Fruit fly (Drosophila melanogaster) whole organism: Measurements from ENCODE around the gene CG15387.

Experiments
- CG8478 ChIP-seq: fragments of >200 bp; optimal IDR thresholded peaks from 2 replicates; lab custom pipeline; 2018; ENCODE audit warnings: inconsistent platforms
- Dll ChIP-seq: fragments of >200 bp; optimal IDR thresholded peaks from 2 replicates; lab custom pipeline; 2017
- EcR ChIP-seq, 2 experiments: fragments of >200 bp; optimal IDR thresholded peaks; 2 replicates each; lab custom pipeline; 2017; ENCODE audit warnings: missing biosample characterization in 2 of 2, missing genetic modification characterization in 2 of 2, missing genetic modification reagents in 2 of 2
- pan ChIP-seq: fragments of >200 bp; optimal IDR thresholded peaks from 2 replicates; lab custom pipeline; 2017
- psq ChIP-seq: fragments of >200 bp; optimal IDR thresholded peaks from 2 replicates; lab custom pipeline; 2017
- usp ChIP-seq: fragments of >200 bp; optimal IDR thresholded peaks from 2 replicates; lab custom pipeline; 2017; ENCODE audit warnings: missing biosample characterization, missing genetic modification characterization, mixed read lengths

DNA sequence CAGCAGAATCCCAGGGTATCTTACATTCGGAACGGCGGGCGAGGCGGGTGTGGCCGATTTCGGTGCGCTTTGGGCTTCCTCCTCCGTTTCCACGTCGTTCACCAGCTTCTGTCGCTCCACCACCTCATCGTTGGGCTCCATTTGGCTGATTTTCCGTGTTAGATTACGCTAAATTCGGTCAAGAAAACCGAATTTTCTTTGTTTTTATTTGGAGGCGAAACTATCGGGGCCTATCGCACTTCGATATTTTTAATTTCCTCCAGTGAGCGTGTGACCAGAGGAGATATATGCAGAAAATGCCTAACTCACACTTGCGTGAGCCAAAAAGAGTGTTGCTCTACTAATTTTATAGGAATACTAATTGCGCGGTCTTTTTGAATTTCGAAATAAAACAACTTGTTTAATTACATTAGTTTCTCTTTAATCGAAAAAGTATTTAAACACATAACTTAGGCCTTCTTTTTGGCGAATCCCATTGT, 33.9 kb downstream of the CG15387 start, which contains the start of gene CG10874:
- TF ChIP-seq CG8478 (lab: Kevin White, UChicago) (no peak), psq (lab: Kevin White, UChicago) (no peak), usp (GFP tag; lab: Kevin White, UChicago) (no peak), EcR (GFP tag; optimal IDR thresholded peaks at IDR 0.05; lab: Kevin White, UChicago) (no peak), pan (lab: Kevin White, UChicago) (no peak), Dll (lab: Kevin White, UChicago) (no peak)
